Worm (Caenorhabditis elegans) whole organism, L1 larva: ENCODE measurements around the gene wee-1.1.

Source experiments
- C34B4.2 ChIP-seq: sonication (generic microtip); optimal IDR thresholded peaks from 2 replicates; lab custom pipeline; 2017; ENCODE audit warnings: mild to moderate bottlenecking, missing genetic modification characterization, missing compliant biosample characterization
- F16B12.6 ChIP-seq: fragments of 150-350 bp; optimal IDR thresholded peaks from 2 replicates; lab custom pipeline; 2014; ENCODE audit warnings: missing biosample characterization, missing genetic modification characterization
- Y116A8C.19 ChIP-seq: sonication (generic microtip); optimal IDR thresholded peaks from 2 replicates; lab custom pipeline; 2016; ENCODE audit warnings: missing compliant biosample characterization, missing genetic modification characterization, borderline replicate concordance
- blmp-1 ChIP-seq: fragments of 150-350 bp; optimal IDR thresholded peaks from 2 replicates; lab custom pipeline; 2014; ENCODE audit warnings: missing biosample characterization, missing genetic modification characterization
- ceh-8 ChIP-seq: fragments of 200-800 bp; sonication (Bioruptor generic); optimal IDR thresholded peaks from 2 replicates; lab custom pipeline; 2018; ENCODE audit warnings: mild to moderate bottlenecking, missing genetic modification characterization, moderate library complexity, missing compliant biosample characterization
- ceh-88 ChIP-seq: fragments of 200-800 bp; sonication (Bioruptor generic); IDR thresholded peaks from 2 replicates; pipeline ENCODE4 v1.3.6; 2022; ENCODE audit warnings: missing genetic modification characterization, missing compliant biosample characterization
- ces-1 ChIP-seq: fragments of 150-350 bp; optimal IDR thresholded peaks from 2 replicates; lab custom pipeline; 2014; ENCODE audit warnings: missing biosample characterization, missing genetic modification reagents, missing genetic modification characterization
- dsc-1 ChIP-seq: sonication (generic microtip); optimal IDR thresholded peaks from 2 replicates; lab custom pipeline; 2016; ENCODE audit warnings: mild to moderate bottlenecking, missing genetic modification characterization, missing compliant biosample characterization
- efl-1 ChIP-seq, 4 experiments: fragments of 150-350 bp; optimal IDR thresholded peaks in 3 of 4; peaks in 1 of 4; 1 replicate in 1 of 4; 2 replicates in 3 of 4; lab custom pipeline; 2014; ENCODE audit warnings: missing biosample characterization in 2 of 4, missing genetic modification characterization in 2 of 4, missing genetic modification reagents in 2 of 4
- egl-13 ChIP-seq: sonication (generic microtip); optimal IDR thresholded peaks from 2 replicates; lab custom pipeline; 2016; ENCODE audit warnings: missing genotype, missing genetic modification reagents, missing genetic modification characterization, missing compliant biosample characterization
- ets-5 ChIP-seq: fragments of 200-800 bp; sonication (Bioruptor generic); IDR thresholded peaks from 2 replicates; pipeline ENCODE4 v1.3.6; 2022; ENCODE audit warnings: missing genetic modification characterization, missing compliant biosample characterization
- fkh-4 ChIP-seq: sonication (generic microtip); optimal IDR thresholded peaks from 2 replicates; lab custom pipeline; 2016; ENCODE audit warnings: missing compliant biosample characterization, missing genetic modification characterization, borderline replicate concordance
- fkh-8 ChIP-seq: sonication (generic microtip); optimal IDR thresholded peaks from 2 replicates; lab custom pipeline; 2016; ENCODE audit warnings: mild to moderate bottlenecking, missing genetic modification characterization, missing compliant biosample characterization
- fos-1 ChIP-seq: fragments of 150-350 bp; optimal IDR thresholded peaks from 2 replicates; lab custom pipeline; 2014; ENCODE audit warnings: missing biosample characterization, missing genetic modification characterization
- grh-1 ChIP-seq: fragments of 200-800 bp; sonication (Bioruptor generic); IDR thresholded peaks from 2 replicates; pipeline ENCODE4 v1.3.6; 2022; ENCODE audit warnings: missing genetic modification reagents, missing genetic modification characterization, missing compliant biosample characterization
- hlh-17 ChIP-seq: fragments of 200-800 bp; sonication (Bioruptor generic); optimal IDR thresholded peaks from 2 replicates; lab custom pipeline; 2018; ENCODE audit warnings: missing genetic modification characterization, mild to moderate bottlenecking, missing compliant biosample characterization, moderate library complexity, borderline replicate concordance
- hpl-2 ChIP-seq: fragments of 150-350 bp; optimal IDR thresholded peaks from 2 replicates; lab custom pipeline; 2014; ENCODE audit warnings: missing biosample characterization, missing genetic modification reagents, missing genetic modification characterization
- lin-14 ChIP-seq: fragments of 200-800 bp; sonication (Bioruptor generic); optimal IDR thresholded peaks from 2 replicates; lab custom pipeline; 2018; ENCODE audit warnings: mild to moderate bottlenecking, missing genetic modification characterization, moderate library complexity, missing compliant biosample characterization
- lin-15B ChIP-seq: fragments of 150-350 bp; sonication (generic microtip); optimal IDR thresholded peaks from 3 replicates; lab custom pipeline; 2014; ENCODE audit warnings: missing biosample characterization, missing genetic modification characterization
- lin-35 ChIP-seq, 2 experiments: fragments of 150-350 bp; optimal IDR thresholded peaks; 2 replicates each; lab custom pipeline; 2014; ENCODE audit warnings: missing biosample characterization in 2 of 2, missing genetic modification characterization in 2 of 2, missing genetic modification reagents in 2 of 2
- mab-9 ChIP-seq: fragments of 200-800 bp; sonication (Bioruptor generic); IDR thresholded peaks from 2 replicates; pipeline ENCODE4 v1.3.6; 2022; ENCODE audit warnings: missing genetic modification reagents, missing genetic modification characterization, missing compliant biosample characterization
- nhr-12 ChIP-seq: sonication (generic microtip); optimal IDR thresholded peaks from 2 replicates; lab custom pipeline; 2017; ENCODE audit warnings: missing biosample characterization, missing genetic modification characterization
- nhr-19 ChIP-seq: fragments of 200-800 bp; sonication (Bioruptor generic); conservative IDR thresholded peaks from 2 replicates; pipeline ENCODE4 v1.3.6; 2022; ENCODE audit warnings: missing genetic modification characterization, missing compliant biosample characterization
- nhr-20 ChIP-seq: sonication (generic microtip); optimal IDR thresholded peaks from 2 replicates; lab custom pipeline; 2016; ENCODE audit warnings: mild to moderate bottlenecking, missing genetic modification characterization, missing compliant biosample characterization
- nhr-76 ChIP-seq: sonication (generic microtip); optimal IDR thresholded peaks from 2 replicates; lab custom pipeline; 2017; ENCODE audit warnings: missing biosample characterization, missing genetic modification characterization
- nhr-77 ChIP-seq: fragments of 150-350 bp; optimal IDR thresholded peaks from 2 replicates; lab custom pipeline; 2014; ENCODE audit warnings: missing biosample characterization, missing genetic modification characterization
- pag-3 ChIP-seq: sonication (generic microtip); optimal IDR thresholded peaks from 2 replicates; lab custom pipeline; 2017; ENCODE audit warnings: missing genetic modification characterization, mild to moderate bottlenecking, missing compliant biosample characterization, antibody characterized with exemption, borderline replicate concordance; ENCODE audit not compliant: insufficient read depth
- snpc-4 ChIP-seq: fragments of 150-350 bp; optimal IDR thresholded peaks from 2 replicates; lab custom pipeline; 2014; ENCODE audit warnings: missing biosample characterization, missing genetic modification characterization
- sox-4 ChIP-seq: sonication (generic microtip); optimal IDR thresholded peaks from 2 replicates; lab custom pipeline; 2016; ENCODE audit warnings: missing genetic modification characterization, missing compliant biosample characterization
- unc-130 ChIP-seq: fragments of 150-350 bp; optimal IDR thresholded peaks from 2 replicates; lab custom pipeline; 2017; ENCODE audit warnings: missing biosample characterization, missing genetic modification characterization, inconsistent platforms
- unc-62 ChIP-seq: fragments of 150-350 bp; optimal IDR thresholded peaks from 2 replicates; lab custom pipeline; 2014; ENCODE audit warnings: missing biosample characterization, missing genetic modification reagents, missing genetic modification characterization
- vab-15 ChIP-seq: sonication (generic microtip); optimal IDR thresholded peaks from 2 replicates; lab custom pipeline; 2017; ENCODE audit warnings: missing genotype, mild to moderate bottlenecking, missing genetic modification characterization, missing compliant biosample characterization

wee-1.1 gene

DNA sequence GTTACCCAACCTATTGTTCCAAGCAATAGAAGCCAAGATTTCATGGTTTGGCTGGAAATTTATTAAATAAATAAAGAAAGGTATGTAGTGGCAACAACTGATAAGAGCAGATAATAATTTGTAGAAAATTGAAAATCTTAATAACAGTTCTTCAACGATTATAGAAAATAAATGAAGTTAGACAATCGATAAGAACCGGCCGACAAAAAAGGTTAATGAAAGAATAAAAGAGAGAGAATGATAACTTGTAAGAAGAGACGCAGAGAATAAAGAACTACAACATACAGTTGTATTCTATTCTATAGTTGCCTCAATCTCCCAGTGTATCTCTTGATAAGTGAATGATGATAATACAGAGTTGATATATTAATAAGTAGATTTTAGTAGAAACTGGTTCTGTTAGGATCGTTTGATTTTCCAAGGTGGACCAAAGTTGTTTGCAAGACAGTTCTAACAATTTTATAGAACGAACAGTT lies 3.4 kb upstream of the wee-1.1 start, which contains the start of gene ugt-58 (continued):
- TF ChIP-seq ceh-8 (GFP tag; lab: Kevin White, UChicago) (no peak), snpc-4 (tag; lab: Kevin White, UChicago) (no peak), fkh-4 (no peak), ets-5 (GFP tag; lab: Robert Waterston, UW) (no peak), nhr-20 (tag; lab: Kevin White, UChicago) (peak; percentile 80), unc-130 (tag; lab: Kevin White, UChicago) (no peak), C34B4.2 (tag; lab: Kevin White, UChicago) (no peak), vab-15 (tag; lab: Kevin White, UChicago) (no peak), sox-4 (no peak), F16B12.6 (no peak), lin-15B (no peak), Y116A8C.19 (no peak), efl-1 (optimal IDR thresholded peaks at IDR 0.05; lab: Kevin White, UChicago) (no peak), efl-1 (GFP tag; optimal IDR thresholded peaks at IDR 0.05 in 1 of 2; lab: Kevin White, UChicago) (no peak), blmp-1 (tag; lab: Kevin White, UChicago) (peak; percentile 23), egl-13 (tag; lab: Kevin White, UChicago) (no peak), nhr-12 (tag; lab: Kevin White, UChicago) (no peak), nhr-76 (tag; lab: Kevin White, UChicago) (no peak), fos-1 (tag; lab: Kevin White, UChicago) (no peak), hlh-17 (no peak)

DNA sequence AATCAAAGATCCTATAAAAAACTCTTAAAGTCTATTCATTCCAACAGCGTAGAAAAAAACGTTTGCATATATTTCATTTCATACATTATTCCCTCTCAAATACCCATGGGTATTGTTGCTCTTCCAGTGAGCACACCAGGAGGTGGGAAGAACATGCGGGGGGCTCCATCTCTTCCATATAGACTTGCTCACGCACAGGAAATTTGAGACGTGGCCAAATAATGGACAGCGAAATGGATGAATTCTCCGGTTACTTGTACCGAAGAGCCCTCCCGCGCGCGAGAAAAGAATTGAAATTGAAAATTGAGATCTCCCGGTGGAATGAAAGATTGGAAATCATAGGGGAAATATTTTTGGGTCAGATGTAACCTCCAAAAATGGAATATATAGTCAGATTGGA lies 5.7 kb downstream of the wee-1.1 start:
- no peak for TF ChIP-seq mab-9 (GFP tag; lab: Robert Waterston, UW)
- no peak for TF ChIP-seq C34B4.2 (tag; lab: Kevin White, UChicago)
- TF ChIP-seq unc-62 (GFP tag; lab: Kevin White, UChicago), result no peak

DNA sequence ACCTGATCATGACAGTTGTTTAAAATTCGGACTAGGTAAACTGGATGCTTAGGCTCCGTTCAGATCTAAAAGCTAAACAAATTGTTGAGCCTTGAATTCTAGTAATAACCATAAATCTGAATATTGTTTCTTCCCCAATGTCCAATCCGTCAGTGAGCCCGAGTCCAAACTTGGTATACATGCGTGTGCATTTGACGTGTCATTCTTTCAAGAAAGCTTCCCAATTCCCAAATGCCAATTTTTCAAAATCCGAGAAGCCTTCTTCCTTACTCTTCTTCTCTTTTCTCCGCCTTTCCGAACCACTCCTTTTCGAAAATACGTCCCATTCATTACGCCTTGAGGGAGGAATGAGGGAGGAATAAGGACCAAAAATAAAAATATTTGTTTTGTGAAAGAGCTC lies 6.7 kb downstream of the wee-1.1 start:
- TF ChIP-seq grh-1 (GFP tag; lab: Robert Waterston, UW), result no peak
- TF ChIP-seq lin-14, result peak; percentile 15

DNA sequence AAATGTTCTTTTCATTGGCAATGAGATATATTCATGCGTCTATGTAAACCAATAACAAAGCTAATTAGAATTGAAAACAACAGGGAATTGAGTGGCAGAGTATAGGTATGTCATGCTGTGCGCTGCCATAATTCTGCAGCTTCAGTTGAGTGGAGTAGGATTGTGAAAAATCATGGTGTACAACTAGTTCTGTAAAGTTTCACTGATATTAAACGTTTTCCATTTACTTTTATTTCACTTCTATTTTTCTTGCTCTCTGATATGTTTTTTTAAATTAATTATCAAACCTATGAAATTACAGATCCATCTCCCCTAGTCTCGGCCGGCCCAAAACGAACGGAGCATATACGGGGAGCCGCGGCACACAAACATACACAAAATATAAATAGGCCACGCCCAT lies 7.7 kb downstream of the wee-1.1 start, which contains the start of gene exc-7:
Gene exc-7, plus strand, starts transcription at position 301 of the 400 bp plus-strand sequence.
- TF ChIP-seq efl-1 (optimal IDR thresholded peaks at IDR 0.05; lab: Kevin White, UChicago) (no peak), efl-1 (GFP tag; optimal IDR thresholded peaks at IDR 0.05 in 1 of 2; lab: Kevin White, UChicago) (peak in 1 of 2 experiments; percentile 61), ces-1 (no peak)
- TF ChIP-seq, all 84 proteins: peak for 1

DNA sequence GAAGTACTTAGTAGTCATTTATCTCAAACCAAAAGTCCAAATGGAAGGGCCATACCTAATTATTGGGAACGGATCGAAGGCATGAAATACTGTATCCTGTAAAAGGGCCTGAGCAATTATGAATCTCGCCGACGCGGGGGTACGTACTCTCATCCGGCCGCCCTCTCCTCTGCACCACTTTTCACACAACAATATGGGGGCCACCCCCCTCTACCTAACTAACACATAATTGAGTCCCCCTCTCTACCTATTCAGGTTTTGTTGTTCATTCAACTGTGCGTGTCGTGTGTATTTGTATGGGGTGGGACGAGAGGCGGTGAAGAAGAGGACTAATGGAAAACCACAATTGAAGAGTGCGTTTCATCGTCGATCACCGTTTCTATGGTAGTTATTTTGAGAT lies 9.0 kb downstream of the wee-1.1 start:
- 0 out of 2 replicates have a peak, but pooled peaks have one; percentile 28 for TF ChIP-seq grh-1 (GFP tag; lab: Robert Waterston, UW)
- peak; percentile 46 for TF ChIP-seq lin-14
- no peak for TF ChIP-seq nhr-19 (GFP tag; lab: Robert Waterston, UW)
- no peak for TF ChIP-seq efl-1 (optimal IDR thresholded peaks at IDR 0.05; lab: Kevin White, UChicago)
- peak in 1 of 2 experiments; percentile 65 for TF ChIP-seq efl-1 (GFP tag; optimal IDR thresholded peaks at IDR 0.05 in 1 of 2; lab: Kevin White, UChicago)
- no peak for TF ChIP-seq dsc-1 (tag; lab: Kevin White, UChicago)
- no peak for TF ChIP-seq ceh-88
- no peak for TF ChIP-seq nhr-77 (tag; lab: Kevin White, UChicago)
- no peak for TF ChIP-seq egl-13 (tag; lab: Kevin White, UChicago)
- no peak for TF ChIP-seq lin-35 (GFP tag; optimal IDR thresholded peaks at IDR 0.05; lab: Kevin White, UChicago)
- TF ChIP-seq blmp-1 (tag; lab: Kevin White, UChicago), result peak; percentile 10
- TF ChIP-seq fkh-8 (tag; lab: Kevin White, UChicago), result peak; percentile 22
- no peak for TF ChIP-seq unc-62 (GFP tag; lab: Kevin White, UChicago)
- TF ChIP-seq hpl-2 (GFP tag; lab: Kevin White, UChicago), result no peak
- no peak for TF ChIP-seq pag-3 (tag; lab: Kevin White, UChicago)
